Worm (Caenorhabditis elegans) whole organism, late embryonic: ENCODE data around the gene Y39D8A.1.

Experiments used
- C08G9.2 ChIP-seq: sonication (generic microtip); optimal IDR thresholded peaks from 2 replicates; lab custom pipeline; 2016; ENCODE audit warnings: mild to moderate bottlenecking, missing genetic modification characterization, moderate library complexity, missing compliant biosample characterization
- F13H6.1 ChIP-seq: sonication (generic microtip); optimal IDR thresholded peaks from 2 replicates; lab custom pipeline; 2016; ENCODE audit warnings: missing genetic modification characterization, missing compliant biosample characterization
- T23F11.4 ChIP-seq: fragments of 200-800 bp; sonication (Bioruptor generic); optimal IDR thresholded peaks from 2 replicates; lab custom pipeline; 2018; ENCODE audit warnings: mild to moderate bottlenecking, missing genetic modification characterization, missing compliant biosample characterization
- Y22D7AL.16 ChIP-seq: sonication (generic microtip); optimal IDR thresholded peaks from 2 replicates; lab custom pipeline; 2016; ENCODE audit warnings: missing genetic modification characterization, missing compliant biosample characterization
- ceh-18 ChIP-seq: sonication (generic microtip); optimal IDR thresholded peaks from 2 replicates; lab custom pipeline; 2016; ENCODE audit warnings: missing genetic modification characterization, missing compliant biosample characterization
- ceh-19 ChIP-seq: fragments of 200-800 bp; sonication (Bioruptor generic); optimal IDR thresholded peaks from 2 replicates; lab custom pipeline; 2018; ENCODE audit warnings: mild to moderate bottlenecking, missing genetic modification characterization, missing compliant biosample characterization
- ceh-2 ChIP-seq: sonication (generic microtip); optimal IDR thresholded peaks from 2 replicates; lab custom pipeline; 2016; ENCODE audit warnings: missing genotype, missing genetic modification characterization, missing compliant biosample characterization
- ceh-24 ChIP-seq: sonication (generic microtip); optimal IDR thresholded peaks from 2 replicates; lab custom pipeline; 2016; ENCODE audit warnings: mild to moderate bottlenecking, missing genetic modification characterization, missing compliant biosample characterization
- ceh-30 ChIP-seq: fragments of 150-350 bp; optimal IDR thresholded peaks from 2 replicates; lab custom pipeline; 2014; ENCODE audit warnings: missing biosample characterization, missing genetic modification characterization
- ceh-34 ChIP-seq: sonication (generic microtip); optimal IDR thresholded peaks from 2 replicates; lab custom pipeline; 2016; ENCODE audit warnings: mild to moderate bottlenecking, missing genetic modification characterization, missing compliant biosample characterization
- che-1 ChIP-seq: sonication (generic microtip); optimal IDR thresholded peaks from 2 replicates; lab custom pipeline; 2016; ENCODE audit warnings: mild to moderate bottlenecking, missing genetic modification characterization, missing compliant biosample characterization
- elt-4 ChIP-seq: sonication (generic microtip); optimal IDR thresholded peaks from 2 replicates; lab custom pipeline; 2016; ENCODE audit warnings: missing genetic modification characterization, missing compliant biosample characterization
- ets-4 ChIP-seq: sonication (generic microtip); optimal IDR thresholded peaks from 2 replicates; lab custom pipeline; 2016; ENCODE audit warnings: missing genetic modification characterization, missing compliant biosample characterization
- eyg-1 ChIP-seq: sonication (generic microtip); optimal IDR thresholded peaks from 2 replicates; lab custom pipeline; 2016; ENCODE audit warnings: missing genotype, missing genetic modification characterization, missing compliant biosample characterization
- fkh-10 ChIP-seq: fragments of 150-350 bp; optimal IDR thresholded peaks from 2 replicates; lab custom pipeline; 2014; ENCODE audit warnings: missing biosample characterization, missing genetic modification reagents, missing genetic modification characterization
- hlh-13 ChIP-seq: fragments of 200-800 bp; sonication (Bioruptor generic); optimal IDR thresholded peaks from 2 replicates; lab custom pipeline; 2018; ENCODE audit warnings: mild to moderate bottlenecking, missing genetic modification characterization, missing compliant biosample characterization
- hlh-15 ChIP-seq: sonication (generic microtip); optimal IDR thresholded peaks from 2 replicates; lab custom pipeline; 2016; ENCODE audit warnings: missing genetic modification characterization, missing compliant biosample characterization
- hlh-30 ChIP-seq: sonication (generic microtip); optimal IDR thresholded peaks from 2 replicates; lab custom pipeline; 2017; ENCODE audit warnings: antibody characterized with exemption, missing genetic modification characterization, missing compliant biosample characterization; ENCODE audit not compliant: insufficient read depth
- hlh-6 ChIP-seq: sonication (generic microtip); optimal IDR thresholded peaks from 2 replicates; lab custom pipeline; 2016; ENCODE audit warnings: missing genotype, missing genetic modification characterization, missing compliant biosample characterization
- hlh-8 ChIP-seq: sonication (generic microtip); optimal IDR thresholded peaks from 2 replicates; lab custom pipeline; 2016; ENCODE audit warnings: missing genotype, missing genetic modification characterization, missing compliant biosample characterization
- lim-6 ChIP-seq: sonication (generic microtip); optimal IDR thresholded peaks from 2 replicates; lab custom pipeline; 2016; ENCODE audit warnings: missing genetic modification characterization, missing compliant biosample characterization
- lin-11 ChIP-seq: fragments of 200-800 bp; sonication (Bioruptor generic); optimal IDR thresholded peaks from 2 replicates; lab custom pipeline; 2018; ENCODE audit warnings: mild to moderate bottlenecking, missing genetic modification characterization, missing compliant biosample characterization
- madf-2 ChIP-seq: sonication (generic microtip); optimal IDR thresholded peaks from 2 replicates; lab custom pipeline; 2017; ENCODE audit warnings: missing genetic modification characterization, missing compliant biosample characterization
- mec-3 ChIP-seq: sonication (generic microtip); optimal IDR thresholded peaks from 2 replicates; lab custom pipeline; 2016; ENCODE audit warnings: borderline replicate concordance, missing genetic modification characterization, missing compliant biosample characterization
- nhr-11 ChIP-seq: fragments of 150-350 bp; optimal IDR thresholded peaks from 2 replicates; lab custom pipeline; 2014; ENCODE audit warnings: missing biosample characterization, missing genetic modification characterization
- nhr-232 ChIP-seq: sonication (generic microtip); optimal IDR thresholded peaks from 2 replicates; lab custom pipeline; 2016; ENCODE audit warnings: missing genetic modification characterization, missing compliant biosample characterization
- npax-4 ChIP-seq: sonication (generic microtip); optimal IDR thresholded peaks from 2 replicates; lab custom pipeline; 2016; ENCODE audit warnings: missing genetic modification characterization, missing compliant biosample characterization
- pag-3 ChIP-seq: sonication (generic microtip); optimal IDR thresholded peaks from 2 replicates; lab custom pipeline; 2016; ENCODE audit warnings: missing compliant biosample characterization, missing genetic modification characterization, borderline replicate concordance
- pat-9 ChIP-seq: fragments of 200-800 bp; sonication (Bioruptor generic); optimal IDR thresholded peaks from 2 replicates; lab custom pipeline; 2018; ENCODE audit warnings: mild to moderate bottlenecking, missing genetic modification characterization, moderate library complexity, missing compliant biosample characterization
- pqm-1 ChIP-seq: sonication (generic microtip); optimal IDR thresholded peaks from 2 replicates; lab custom pipeline; 2016; ENCODE audit warnings: missing genetic modification characterization, missing compliant biosample characterization
- pros-1 ChIP-seq: fragments of 150-350 bp; optimal IDR thresholded peaks from 2 replicates; lab custom pipeline; 2014; ENCODE audit warnings: missing biosample characterization, missing genetic modification reagents, missing genetic modification characterization
- sdc-2 ChIP-seq: sonication (generic microtip); optimal IDR thresholded peaks from 2 replicates; lab custom pipeline; 2016; ENCODE audit warnings: missing genotype, missing genetic modification characterization, missing compliant biosample characterization
- sox-2 ChIP-seq: fragments of 200-800 bp; sonication (Bioruptor generic); IDR thresholded peaks from 2 replicates; pipeline ENCODE4 v1.3.6; 2022; ENCODE audit warnings: missing genetic modification reagents, missing genetic modification characterization, missing compliant biosample characterization
- tbx-2 ChIP-seq: sonication (generic microtip); optimal IDR thresholded peaks from 2 replicates; lab custom pipeline; 2016; ENCODE audit warnings: missing genetic modification characterization, missing compliant biosample characterization
- ttx-3 ChIP-seq: sonication (generic microtip); optimal IDR thresholded peaks from 2 replicates; lab custom pipeline; 2016; ENCODE audit warnings: missing genetic modification reagents, missing genetic modification characterization, missing compliant biosample characterization
- unc-3 ChIP-seq, 2 experiments: fragments of 200-800 bp in 1 of 2; sonication (Bioruptor generic) in 1 of 2; sonication (generic microtip) in 1 of 2; conservative IDR thresholded peaks in 1 of 2; optimal IDR thresholded peaks in 1 of 2; 2 replicates each; pipeline versions ENCODE4 v1.3.6 to Lab custom; 2016 to 2022; ENCODE audit warnings: missing compliant biosample characterization in 2 of 2, missing genetic modification characterization in 2 of 2, missing genetic modification reagents in 1 of 2
- unc-42 ChIP-seq: sonication (generic microtip); optimal IDR thresholded peaks from 2 replicates; lab custom pipeline; 2016; ENCODE audit warnings: missing genotype, missing genetic modification characterization, missing compliant biosample characterization
- unc-55 ChIP-seq: sonication (generic microtip); optimal IDR thresholded peaks from 2 replicates; lab custom pipeline; 2017; ENCODE audit warnings: missing biosample characterization, missing genetic modification reagents, missing genetic modification characterization
- unc-86 ChIP-seq: sonication (generic microtip); optimal IDR thresholded peaks from 2 replicates; lab custom pipeline; 2016; ENCODE audit warnings: missing genetic modification characterization, missing compliant biosample characterization

Y39D8A.1 gene

ce11 chrV:392199-392678 lies 26.3 kb upstream of the Y39D8A.1 start, which contains the start of gene nhr-254:
Gene nhr-254 (plus strand): TSS chrV:392628.
- TF ChIP-seq eyg-1 (tag; lab: Kevin White, UChicago) (no peak), pag-3 (tag; lab: Kevin White, UChicago) (no peak), hlh-13 (GFP tag; lab: Kevin White, UChicago) (no peak), lim-6 (tag; lab: Kevin White, UChicago) (no peak), unc-42 (no peak), unc-55 (GFP tag; lab: Kevin White, UChicago) (no peak), unc-86 (tag; lab: Kevin White, UChicago) (no peak), ceh-30 (tag; lab: Kevin White, UChicago) (no peak), tbx-2 (no peak), sdc-2 (tag; lab: Kevin White, UChicago) (no peak), ceh-34 (no peak), pat-9 (tag; lab: Kevin White, UChicago) (no peak)

- no peak for TF ChIP-seq pqm-1 (tag; lab: Kevin White, UChicago)
- TF ChIP-seq, all 69 proteins: peak for 0
Measured at ce11 chrV:396309-396708, 22.2 kb upstream of the Y39D8A.1 start, which contains the start of gene nhr-253. Gene nhr-253 (plus strand): TSS chrV:396593.

- no peak for TF ChIP-seq tbx-2
- TF ChIP-seq ceh-19 (GFP tag; lab: Kevin White, UChicago): no peak
- TF ChIP-seq pros-1 (tag; lab: Kevin White, UChicago): no peak
- no peak for TF ChIP-seq hlh-8
- TF ChIP-seq lin-11: no peak
- TF ChIP-seq madf-2: no peak
- no peak for TF ChIP-seq unc-55 (GFP tag; lab: Kevin White, UChicago)
- TF ChIP-seq che-1 (tag; lab: Kevin White, UChicago): no peak
- TF ChIP-seq hlh-15 (tag; lab: Kevin White, UChicago): no peak
Measured at ce11 chrV:399721-400120, 18.8 kb upstream of the Y39D8A.1 start, which contains the start of gene scl-27. Gene scl-27 (plus strand): TSS chrV:400021.

ce11 chrV:403028-403427 lies 15.5 kb upstream of the Y39D8A.1 start, which contains the start of gene srh-62:
Gene srh-62 (minus strand): TSS chrV:403128.
- TF ChIP-seq ceh-30 (tag; lab: Kevin White, UChicago) (no peak), ceh-19 (GFP tag; lab: Kevin White, UChicago) (no peak), sox-2 (GFP tag; lab: Robert Waterston, UW) (no peak), ceh-24 (no peak), elt-4 (tag; lab: Kevin White, UChicago) (no peak), mec-3 (no peak), unc-42 (no peak), ceh-2 (tag; lab: Kevin White, UChicago) (no peak), hlh-30 (tag; lab: Kevin White, UChicago) (no peak), ceh-18 (tag; lab: Kevin White, UChicago) (no peak), C08G9.2 (no peak), ttx-3 (no peak), F13H6.1 (no peak), npax-4 (tag; lab: Kevin White, UChicago) (no peak)

- TF ChIP-seq fkh-10 (GFP tag; lab: Kevin White, UChicago) (no peak), mec-3 (no peak)
Measured at ce11 chrV:404210-404669, 14.3 kb upstream of the Y39D8A.1 start, which contains the start of gene nhr-252. Gene nhr-252 (plus strand): TSS chrV:404619.

- TF ChIP-seq Y22D7AL.16 (tag; lab: Kevin White, UChicago) (no peak), unc-3 (GFP tag; conservative IDR thresholded peaks at IDR 0.05; lab: Robert Waterston, UW) (no peak), unc-3 (tag; optimal IDR thresholded peaks at IDR 0.05; lab: Kevin White, UChicago) (no peak), lim-6 (tag; lab: Kevin White, UChicago) (no peak), nhr-232 (tag; lab: Kevin White, UChicago) (no peak), hlh-30 (tag; lab: Kevin White, UChicago) (no peak), hlh-13 (GFP tag; lab: Kevin White, UChicago) (no peak), lin-11 (no peak), nhr-11 (tag; lab: Kevin White, UChicago) (no peak), hlh-6 (tag; lab: Kevin White, UChicago) (no peak), T23F11.4 (GFP tag; lab: Kevin White, UChicago) (no peak), ceh-19 (GFP tag; lab: Kevin White, UChicago) (no peak), ets-4 (tag; lab: Kevin White, UChicago) (no peak), eyg-1 (tag; lab: Kevin White, UChicago) (no peak), ceh-30 (tag; lab: Kevin White, UChicago) (no peak)
Measured at ce11 chrV:412820-413219, 5.7 kb upstream of the Y39D8A.1 start.
